Worm (Caenorhabditis elegans): ENCODE measurements around the gene thn-2.

- TF ChIP-seq lsy-2 (tag; optimal IDR thresholded peaks at IDR 0.05) (no peak), ces-1 (GFP tag; optimal IDR thresholded peaks at IDR 0.05) (no peak), nhr-12 (tag; optimal IDR thresholded peaks at IDR 0.05) (no peak), snpc-4 (tag; optimal IDR thresholded peaks at IDR 0.05) (no peak)
Measured at ce11 chrIV:12378919-12379318, 4.1 kb upstream of the thn-2 start.

Measured in whole organism, mixed stage, embryonic.